Worm (Caenorhabditis elegans): ENCODE measurements around the gene Y53F4B.36.

DNA sequence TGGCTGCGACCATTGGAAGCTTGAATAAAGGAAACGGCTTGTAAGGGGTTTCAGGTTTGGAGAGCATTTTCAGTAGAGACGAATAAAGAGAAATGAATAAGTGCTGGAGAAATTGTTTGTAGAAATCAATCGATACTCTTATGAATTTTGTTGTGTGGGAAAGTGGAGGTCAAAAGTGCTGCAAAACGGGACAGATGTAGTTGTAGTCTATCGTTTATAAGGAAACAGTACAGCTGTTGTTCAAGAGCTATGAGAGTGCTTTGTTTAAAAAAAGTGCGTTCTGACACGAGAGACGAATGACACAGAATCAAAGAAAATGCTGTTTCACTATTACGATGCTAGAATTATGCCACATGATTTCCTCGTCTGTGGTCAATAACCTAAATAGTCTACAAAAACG is 45.2 kb upstream of the Y53F4B.36 start, which contains the start of gene Y53F4B.62:
- TF ChIP-seq hmbx-1 (tag; optimal IDR thresholded peaks at IDR 0.05) (no peak), ceh-13 (GFP tag; optimal IDR thresholded peaks at IDR 0.05) (no peak), tbx-37 (GFP tag; conservative IDR thresholded peaks at IDR 0.05) (no peak), ama-1 (optimal IDR thresholded peaks at IDR 0.05) (no peak), tbx-11 (GFP tag; IDR thresholded peaks at IDR 0.05) (no peak), F13C5.2 (tag; optimal IDR thresholded peaks at IDR 0.05) (no peak), tra-4 (tag; optimal IDR thresholded peaks at IDR 0.05) (no peak), flt-1 (GFP tag; IDR thresholded peaks at IDR 0.05) (no peak), pes-1 (GFP tag; IDR thresholded peaks at IDR 0.05) (no peak), hnd-1 (tag; optimal IDR thresholded peaks at IDR 0.05) (no peak), sea-1 (GFP tag; conservative IDR thresholded peaks at IDR 0.05) (no peak)
